Fruit fly (Drosophila melanogaster): ENCODE data around the gene CG15465.
A peak's percentile ranks its signal among the peaks of the same experiment; 100 is the strongest.

Gene CG15465

dm6 chrX:5085469-5085868 lies at the start of gene CG15465, which contains the start of gene rg:
CG15465 (plus strand) TSS chrX:5085759.
rg (plus strand) TSS chrX:5085759.
- TF ChIP-seq run (tag; optimal IDR thresholded peaks at IDR 0.05) (no peak), CG16813 (GFP tag; IDR thresholded peaks at IDR 0.05; ENCODE audit: partially characterized antibody) (peak; percentile 72), CG1602 (GFP tag; optimal IDR thresholded peaks at IDR 0.05) (no peak), tin (GFP tag; optimal IDR thresholded peaks at IDR 0.05) (no peak), ash1 (GFP tag; optimal IDR thresholded peaks at IDR 0.05) (no peak), ind (GFP tag; optimal IDR thresholded peaks at IDR 0.05) (no peak), CG32772 (GFP tag; IDR thresholded peaks at IDR 0.05) (no peak), CG16815 (GFP tag; optimal IDR thresholded peaks at IDR 0.05) (no peak), scrt (GFP tag; optimal IDR thresholded peaks at IDR 0.05) (no peak), HLHmδ (GFP tag; optimal IDR thresholded peaks at IDR 0.05) (peak; percentile 59), hb (GFP tag; IDR thresholded peaks at IDR 0.05; ENCODE audit: partially characterized antibody) (peak; percentile 77), CG34224 (GFP tag; IDR thresholded peaks at IDR 0.05; ENCODE audit: partially characterized antibody) (peak; percentile 51; the same call in 2 of the 3 replicates), Xbp1 (GFP tag; optimal IDR thresholded peaks at IDR 0.05) (no peak), E2f2 (GFP tag; IDR thresholded peaks at IDR 0.05) (peak; percentile 73), sr (GFP tag; IDR thresholded peaks at IDR 0.05) (no peak), jing (GFP tag; optimal IDR thresholded peaks at IDR 0.05) (no peak), inv (GFP tag; IDR thresholded peaks at IDR 0.05; ENCODE audit: partially characterized antibody) (peak; percentile 53), Dek (tag; optimal IDR thresholded peaks at IDR 0.05) (no peak), CG3995 (GFP tag; optimal IDR thresholded peaks at IDR 0.05) (peak; percentile 11), Dip2 (GFP tag; IDR thresholded peaks at IDR 0.05) (no peak), CG3163 (GFP tag; optimal IDR thresholded peaks at IDR 0.05) (no peak), Opbp (GFP tag; IDR thresholded peaks at IDR 0.05; ENCODE audit: partially characterized antibody) (peak; percentile 66), pfk (GFP tag; optimal IDR thresholded peaks at IDR 0.05) (no peak), insv (GFP tag; optimal IDR thresholded peaks at IDR 0.05) (no peak), vnd (GFP tag; IDR thresholded peaks at IDR 0.05; ENCODE audit: partially characterized antibody) (peak; percentile 66; the same call in 2 of the 3 replicates), CG1024 (GFP tag; IDR thresholded peaks at IDR 0.05) (no peak), Oli (tag; optimal IDR thresholded peaks at IDR 0.05) (no peak), HLH4C (GFP tag; IDR thresholded peaks at IDR 0.05; ENCODE audit: partially characterized antibody) (peak; percentile 79), rib (GFP tag; IDR thresholded peaks at IDR 0.05) (0 out of 2 replicates have a peak, but pooled peaks have one; percentile 15), BEAF-32 (GFP tag; optimal IDR thresholded peaks at IDR 0.05) (peak; percentile 63), unc-4 (GFP tag; IDR thresholded peaks at IDR 0.05; ENCODE audit: partially characterized antibody) (peak; percentile 64; the same call in 1 of the 2 replicates), CG6654 (GFP tag; optimal IDR thresholded peaks at IDR 0.05) (no peak), hth (optimal IDR thresholded peaks at IDR 0.05) (no peak), gsb-n (tag; optimal IDR thresholded peaks at IDR 0.05) (no peak), CG12299 (tag; optimal IDR thresholded peaks at IDR 0.05) (no peak), CG17612 (GFP tag; IDR thresholded peaks at IDR 0.05) (no peak), ci (GFP tag; IDR thresholded peaks at IDR 0.05) (peak; percentile 65; the same call in 2 of the 3 replicates), CG7786 (GFP tag; optimal IDR thresholded peaks at IDR 0.05) (no peak), caup (GFP tag; optimal IDR thresholded peaks at IDR 0.05; ENCODE audit: severe bottlenecking) (no peak), mld (GFP tag; IDR thresholded peaks at IDR 0.05; ENCODE audit: partially characterized antibody) (peak; percentile 63; the same call in 2 of the 3 replicates), CG34422 (GFP tag; IDR thresholded peaks at IDR 0.05) (0 out of 3 replicates have a peak, but pooled peaks have one; percentile 21), CG13287 (GFP tag; IDR thresholded peaks at IDR 0.05; ENCODE audit: partially characterized antibody) (peak; percentile 66; the same call in 1 of the 2 replicates), Hr39 (optimal IDR thresholded peaks at IDR 0.05) (no peak), C15 (GFP tag; IDR thresholded peaks at IDR 0.05) (no peak), CG8359 (GFP tag; optimal IDR thresholded peaks at IDR 0.05; ENCODE audit: borderline replicate concordance) (no peak), CG15601 (tag; optimal IDR thresholded peaks at IDR 0.05) (peak; percentile 76), CG2875 (GFP tag; optimal IDR thresholded peaks at IDR 0.05) (no peak), vvl (GFP tag; IDR thresholded peaks at IDR 0.05) (peak; percentile 17; the same call in 1 of the 2 replicates), CG6791 (GFP tag; IDR thresholded peaks at IDR 0.05; ENCODE audit: partially characterized antibody) (peak; percentile 73)
